Fruit fly (Drosophila melanogaster) whole organism, embryonic: Measurements from ENCODE around the gene CG10993.
A peak's percentile ranks its signal among the peaks of the same experiment; 100 is the strongest.

Experiments
- Adf1 ChIP-seq: fragments of 200-800 bp; sonication (Bioruptor generic); IDR thresholded peaks from 2 replicates; pipeline ENCODE4 v1.3.6; 2022; ENCODE audit warnings: missing biosample characterization, missing genetic modification characterization
- CG10654 ChIP-seq: fragments of 200-800 bp; sonication (Bioruptor generic); optimal IDR thresholded peaks from 2 replicates; lab custom pipeline; 2016; ENCODE audit warnings: missing biosample characterization, missing genetic modification characterization
- CG1233 ChIP-seq: fragments of 200-800 bp; sonication (Bioruptor generic); optimal IDR thresholded peaks from 4 replicates; lab custom pipeline; 2018; ENCODE audit warnings: missing biosample characterization, mild to moderate bottlenecking, missing genetic modification characterization
- CG12744 ChIP-seq: fragments of 200-800 bp; sonication (Bioruptor generic); optimal IDR thresholded peaks from 2 replicates; lab custom pipeline; 2016; ENCODE audit warnings: missing biosample characterization, missing genetic modification characterization
- CG15696 ChIP-seq: fragments of 200-800 bp; sonication (Bioruptor generic); optimal IDR thresholded peaks from 2 replicates; lab custom pipeline; 2019; ENCODE audit warnings: missing biosample characterization, mild to moderate bottlenecking, missing genetic modification characterization, moderate library complexity
- CG1603 ChIP-seq: fragments of 200-800 bp; sonication (Bioruptor generic); optimal IDR thresholded peaks from 2 replicates; lab custom pipeline; 2019; ENCODE audit warnings: missing biosample characterization, mild to moderate bottlenecking, missing genetic modification characterization, moderate library complexity
- CG16815 ChIP-seq: fragments of 200-800 bp; sonication (Bioruptor generic); optimal IDR thresholded peaks from 3 replicates; lab custom pipeline; 2017; ENCODE audit warnings: missing biosample characterization, mild to moderate bottlenecking, missing genetic modification characterization
- CG17361 ChIP-seq: fragments of 200-800 bp; sonication (Bioruptor generic); IDR thresholded peaks from 3 replicates; pipeline ENCODE4 v1.3.6; 2022; ENCODE audit warnings: missing biosample characterization, missing genetic modification characterization
- CG17385 ChIP-seq: fragments of 200-800 bp; sonication (Bioruptor generic); optimal IDR thresholded peaks from 3 replicates; lab custom pipeline; 2018; ENCODE audit warnings: missing biosample characterization, mild to moderate bottlenecking, missing genetic modification characterization
- CG18011 ChIP-seq: fragments of 200-800 bp; sonication (Bioruptor generic); optimal IDR thresholded peaks from 2 replicates; lab custom pipeline; 2017; ENCODE audit warnings: missing biosample characterization, missing genetic modification characterization, mild to moderate bottlenecking, moderate library complexity, missing genotype
- CG18476 ChIP-seq: fragments of 200-800 bp; sonication (Bioruptor generic); optimal IDR thresholded peaks from 2 replicates; lab custom pipeline; 2016; ENCODE audit warnings: missing biosample characterization, mild to moderate bottlenecking, missing genetic modification characterization
- CG2120 ChIP-seq: fragments of 200-800 bp; sonication (Bioruptor generic); optimal IDR thresholded peaks from 3 replicates; lab custom pipeline; 2016; ENCODE audit warnings: missing biosample characterization, missing genetic modification characterization
- CG2129 ChIP-seq: fragments of 200-800 bp; sonication (Bioruptor generic); IDR thresholded peaks from 2 replicates; pipeline ENCODE4 v1.3.6; 2022; ENCODE audit warnings: missing biosample characterization, missing genetic modification characterization; ENCODE audit not compliant: partially characterized antibody
- CG32767 ChIP-seq: fragments of 200-800 bp; sonication (Bioruptor generic); IDR thresholded peaks from 2 replicates; pipeline ENCODE4 v1.3.6; 2022; ENCODE audit warnings: missing biosample characterization, missing genetic modification characterization
- CG4404 ChIP-seq: fragments of 200-800 bp; sonication (Bioruptor generic); IDR thresholded peaks from 2 replicates; pipeline ENCODE4 v1.3.6; 2022; ENCODE audit warnings: missing biosample characterization, missing genetic modification characterization
- CG4820 ChIP-seq: fragments of 200-800 bp; sonication (Bioruptor generic); optimal IDR thresholded peaks from 3 replicates; lab custom pipeline; 2016; ENCODE audit warnings: missing biosample characterization, missing genetic modification characterization
- CG6254 ChIP-seq: fragments of 200-800 bp; sonication (Bioruptor generic); optimal IDR thresholded peaks from 3 replicates; lab custom pipeline; 2017; ENCODE audit warnings: mild to moderate bottlenecking, missing biosample characterization, missing genetic modification reagents, missing genetic modification characterization
- CG7745 ChIP-seq: fragments of 200-800 bp; sonication (Bioruptor generic); optimal IDR thresholded peaks from 2 replicates; lab custom pipeline; 2018; ENCODE audit warnings: missing biosample characterization, mild to moderate bottlenecking, missing genetic modification characterization, moderate library complexity
- CG7987 ChIP-seq: fragments of 200-800 bp; sonication (Bioruptor generic); optimal IDR thresholded peaks from 2 replicates; lab custom pipeline; 2018; ENCODE audit warnings: missing biosample characterization, mild to moderate bottlenecking, missing genetic modification characterization, moderate library complexity
- CG8359 ChIP-seq: fragments of 200-800 bp; sonication (Bioruptor generic); optimal IDR thresholded peaks from 2 replicates; lab custom pipeline; 2017; ENCODE audit warnings: missing biosample characterization, mild to moderate bottlenecking, missing genetic modification characterization, borderline replicate concordance
- CG8388 ChIP-seq: fragments of 200-800 bp; sonication (Bioruptor generic); optimal IDR thresholded peaks from 2 replicates; lab custom pipeline; 2019; ENCODE audit warnings: missing biosample characterization, mild to moderate bottlenecking, missing genetic modification characterization, moderate library complexity
- CG8924 ChIP-seq: fragments of 200-800 bp; optimal IDR thresholded peaks from 3 replicates; lab custom pipeline; 2019; ENCODE audit warnings: missing biosample characterization, mild to moderate bottlenecking, missing genetic modification characterization, moderate library complexity
- CHES-1-like ChIP-seq: fragments of 200-800 bp; sonication (Bioruptor generic); optimal IDR thresholded peaks from 2 replicates; lab custom pipeline; 2016; ENCODE audit warnings: missing biosample characterization, missing genetic modification characterization
- Dp ChIP-seq: fragments of 200-800 bp; sonication (Bioruptor generic); optimal IDR thresholded peaks from 2 replicates; lab custom pipeline; 2018; ENCODE audit warnings: missing biosample characterization, mild to moderate bottlenecking, missing genetic modification characterization, moderate library complexity
- Dref ChIP-seq: fragments of 200-800 bp; sonication (Bioruptor generic); IDR thresholded peaks from 2 replicates; pipeline ENCODE4 v1.3.6; 2022; ENCODE audit warnings: missing biosample characterization, missing genetic modification characterization
- H2.0 ChIP-seq: fragments of 200-800 bp; sonication (Bioruptor generic); IDR thresholded peaks from 2 replicates; pipeline ENCODE4 v1.3.6; 2022; ENCODE audit warnings: missing biosample characterization, missing genetic modification characterization
- HLH4C ChIP-seq: fragments of 200-800 bp; sonication (Bioruptor generic); IDR thresholded peaks from 3 replicates; pipeline ENCODE4 v1.3.6; 2022; ENCODE audit warnings: missing biosample characterization, missing genetic modification characterization; ENCODE audit not compliant: partially characterized antibody
- Hmr ChIP-seq: fragments of 200-800 bp; sonication (Bioruptor generic); optimal IDR thresholded peaks from 3 replicates; lab custom pipeline; 2017; ENCODE audit warnings: mild to moderate bottlenecking, missing biosample characterization, missing genetic modification reagents, missing genetic modification characterization
- Hmx ChIP-seq: fragments of 200-800 bp; sonication (Bioruptor generic); optimal IDR thresholded peaks from 2 replicates; lab custom pipeline; 2016; ENCODE audit warnings: missing biosample characterization, missing genetic modification characterization
- NK7.1 ChIP-seq: fragments of 200-800 bp; sonication (Bioruptor generic); optimal IDR thresholded peaks from 3 replicates; lab custom pipeline; 2016; ENCODE audit warnings: missing biosample characterization, missing genetic modification characterization
- Rx ChIP-seq: fragments of 200-800 bp; sonication (Bioruptor generic); IDR thresholded peaks from 2 replicates; pipeline ENCODE4 v1.3.6; 2022; ENCODE audit warnings: missing biosample characterization, missing genetic modification characterization
- Sox100B ChIP-seq: fragments of 200-800 bp; sonication (Bioruptor generic); optimal IDR thresholded peaks from 3 replicates; lab custom pipeline; 2018; ENCODE audit warnings: missing biosample characterization, mild to moderate bottlenecking, missing genetic modification characterization
- Xrp1 ChIP-seq: fragments of 200-800 bp; sonication (Bioruptor generic); IDR thresholded peaks from 2 replicates; pipeline ENCODE4 v1.3.6; 2022; ENCODE audit warnings: missing biosample characterization, missing genetic modification characterization
- YL-1 ChIP-seq: fragments of 200-800 bp; sonication (Bioruptor generic); optimal IDR thresholded peaks from 3 replicates; lab custom pipeline; 2017; ENCODE audit warnings: missing biosample characterization, mild to moderate bottlenecking, missing genetic modification characterization
- corto ChIP-seq: fragments of 200-800 bp; sonication (Bioruptor generic); optimal IDR thresholded peaks from 2 replicates; lab custom pipeline; 2016; ENCODE audit warnings: missing biosample characterization, mild to moderate bottlenecking, missing genetic modification characterization, moderate library complexity
- crol ChIP-seq: fragments of 200-800 bp; sonication (Bioruptor generic); IDR thresholded peaks from 2 replicates; pipeline ENCODE4 v1.3.6; 2022; ENCODE audit warnings: missing biosample characterization, missing genetic modification characterization
- dpn ChIP-seq, 2 experiments: fragments of 200-800 bp; sonication (Bioruptor generic); optimal IDR thresholded peaks; 3 replicates each; lab custom pipeline; 2016; ENCODE audit warnings: missing biosample characterization in 2 of 2, missing genetic modification characterization in 2 of 2
- eve ChIP-seq, 2 experiments: fragments of >200 bp; optimal IDR thresholded peaks; 2 replicates each; lab custom pipeline; 2017; ENCODE audit warnings: missing biosample characterization in 2 of 2, missing genetic modification characterization in 2 of 2
- gcm2 ChIP-seq: fragments of 200-800 bp; sonication (Bioruptor generic); optimal IDR thresholded peaks from 2 replicates; lab custom pipeline; 2016; ENCODE audit warnings: missing biosample characterization, missing genetic modification characterization
- gfzf ChIP-seq: fragments of 200-800 bp; sonication (Bioruptor generic); optimal IDR thresholded peaks from 2 replicates; lab custom pipeline; 2016; ENCODE audit warnings: missing biosample characterization, mild to moderate bottlenecking, missing genetic modification characterization, moderate library complexity
- grn ChIP-seq: fragments of 200-800 bp; sonication (Bioruptor generic); optimal IDR thresholded peaks from 3 replicates; lab custom pipeline; 2017; ENCODE audit warnings: missing biosample characterization, missing genetic modification characterization
- pan ChIP-seq, 4 experiments: fragments of >200 bp in 3 of 4; fragments of 200-800 bp in 1 of 4; sonication (Bioruptor generic) in 1 of 4; optimal IDR thresholded peaks in 3 of 4; IDR thresholded peaks in 1 of 4; 2 replicates each; pipeline versions ENCODE4 v1.3.6 to Lab custom; 2017 to 2022; ENCODE audit warnings: missing biosample characterization in 2 of 4, missing genetic modification characterization in 2 of 4, mixed read lengths in 1 of 4
- ro ChIP-seq: fragments of 200-800 bp; sonication (Bioruptor generic); IDR thresholded peaks from 2 replicates; pipeline ENCODE4 v1.3.6; 2022; ENCODE audit warnings: missing biosample characterization, missing genetic modification characterization
- row ChIP-seq: fragments of 200-800 bp; sonication (Bioruptor generic); IDR thresholded peaks from 3 replicates; pipeline ENCODE4 v1.3.6; 2022; ENCODE audit warnings: missing biosample characterization, missing genetic modification characterization
- sd ChIP-seq: fragments of 200-800 bp; sonication (Bioruptor generic); optimal IDR thresholded peaks from 3 replicates; lab custom pipeline; 2018; ENCODE audit warnings: missing biosample characterization, mild to moderate bottlenecking, missing genetic modification characterization, moderate library complexity
- sima ChIP-seq: fragments of 200-800 bp; sonication (Bioruptor generic); optimal IDR thresholded peaks from 2 replicates; lab custom pipeline; 2016; ENCODE audit warnings: missing biosample characterization, missing genetic modification characterization
- sisA ChIP-seq: fragments of 200-800 bp; sonication (Bioruptor generic); IDR thresholded peaks from 2 replicates; pipeline ENCODE4 v1.3.6; 2022; ENCODE audit warnings: missing biosample characterization, missing genetic modification characterization
- sqz ChIP-seq: fragments of 200-800 bp; sonication (Bioruptor generic); optimal IDR thresholded peaks from 3 replicates; lab custom pipeline; 2018; ENCODE audit warnings: missing biosample characterization, mild to moderate bottlenecking, missing genetic modification characterization
- tap ChIP-seq: fragments of 200-800 bp; optimal IDR thresholded peaks from 3 replicates; lab custom pipeline; 2019; ENCODE audit warnings: missing biosample characterization, mild to moderate bottlenecking, missing genetic modification characterization, moderate library complexity
- zfh1 ChIP-seq: fragments of 200-800 bp; sonication (Bioruptor generic); IDR thresholded peaks from 3 replicates; pipeline ENCODE4 v1.3.6; 2022; ENCODE audit warnings: missing biosample characterization, missing genetic modification characterization

Gene CG10993

dm6 chrX:13756776-13757312, 34.1 kb downstream of the CG10993 start, which contains the start of the genes CG32625 and Rtc1 (continued):
- TF ChIP-seq Hmr (GFP tag; lab: Kevin White, UChicago) (peak; percentile 64), CG8388 (GFP tag; lab: Kevin White, UChicago) (peak; percentile 36), CG16815 (GFP tag; lab: Kevin White, UChicago) (no peak), CG7987 (GFP tag; lab: Kevin White, UChicago) (no peak), CG1233 (GFP tag; lab: Kevin White, UChicago) (no peak), tap (tag; lab: Kevin White, UChicago) (peak; percentile 37), gcm2 (GFP tag; lab: Kevin White, UChicago) (no peak), Rx (GFP tag; lab: Robert Waterston, UW) (no peak), CG17361 (GFP tag; lab: Robert Waterston, UW) (peak; percentile 64), CG2120 (GFP tag; lab: Kevin White, UChicago) (peak; percentile 42), CG6254 (GFP tag; lab: Kevin White, UChicago) (no peak), CG17385 (GFP tag; lab: Kevin White, UChicago) (peak; percentile 29), CG8359 (GFP tag; lab: Kevin White, UChicago) (no peak), CG2129 (GFP tag; lab: Robert Waterston, UW) (0 out of 2 replicates have a peak, but pooled peaks have one; percentile 20), CG12744 (GFP tag; lab: Kevin White, UChicago) (no peak), H2.0 (GFP tag; lab: Robert Waterston, UW) (no peak), sima (GFP tag; lab: Kevin White, UChicago) (no peak), Hmx (no peak), HLH4C (GFP tag; lab: Robert Waterston, UW) (peak; percentile 70), Adf1 (GFP tag; lab: Robert Waterston, UW) (no peak), pan (optimal IDR thresholded peaks at IDR 0.05; lab: Kevin White, UChicago) (no peak), pan (GFP tag; optimal IDR thresholded peaks at IDR 0.05 in 1 of 2, IDR thresholded peaks at IDR 0.05 in 1 of 2) (no peak), sisA (GFP tag; lab: Robert Waterston, UW) (no peak; the same call in 1 of the 2 replicates), YL-1 (GFP tag; lab: Kevin White, UChicago) (peak; percentile 40), CG7745 (tag; lab: Kevin White, UChicago) (no peak), CHES-1-like (no peak), crol (GFP tag; lab: Robert Waterston, UW) (no peak), grn (GFP tag; lab: Kevin White, UChicago) (no peak), corto (GFP tag; lab: Kevin White, UChicago) (no peak), row (peak; percentile 75), Xrp1 (GFP tag; lab: Robert Waterston, UW) (peak; percentile 60; the same call in 1 of the 2 replicates), NK7.1 (GFP tag; lab: Kevin White, UChicago) (no peak), CG18476 (GFP tag; lab: Kevin White, UChicago) (peak; percentile 21), Dp (GFP tag; lab: Kevin White, UChicago) (peak; percentile 50), Sox100B (GFP tag; lab: Kevin White, UChicago) (peak; percentile 40), sd (tag; lab: Kevin White, UChicago) (peak; percentile 68), CG4820 (GFP tag; lab: Kevin White, UChicago) (no peak), CG15696 (tag; lab: Kevin White, UChicago) (peak; percentile 61), ro (GFP tag; lab: Robert Waterston, UW) (no peak), CG8924 (tag; lab: Kevin White, UChicago) (peak; percentile 55), eve (GFP tag; optimal IDR thresholded peaks at IDR 0.05; lab: Kevin White, UChicago) (no peak), CG32767 (GFP tag; lab: Robert Waterston, UW) (no peak), Dref (GFP tag; lab: Robert Waterston, UW) (peak; percentile 83), sqz (GFP tag; lab: Kevin White, UChicago) (no peak), zfh1 (GFP tag; lab: Robert Waterston, UW) (peak; percentile 62; the same call in 2 of the 3 replicates), CG1603 (peak; percentile 38), CG18011 (GFP tag; lab: Kevin White, UChicago) (peak; percentile 40), CG4404 (GFP tag; lab: Robert Waterston, UW) (no peak), dpn (GFP tag; optimal IDR thresholded peaks at IDR 0.05; lab: Kevin White, UChicago) (peak in 1 of 2 experiments; percentile 50), CG10654 (GFP tag; lab: Kevin White, UChicago) (peak; percentile 13), gfzf (GFP tag; lab: Kevin White, UChicago) (peak; percentile 50)
